Worm (Caenorhabditis elegans) whole organism, late embryonic: ENCODE results near the gene smoc-1.

Source experiments
- C08G9.2 ChIP-seq: sonication (generic microtip); optimal IDR thresholded peaks from 2 replicates; lab custom pipeline; 2016; ENCODE audit warnings: mild to moderate bottlenecking, missing genetic modification characterization, moderate library complexity, missing compliant biosample characterization
- K09A11.1 ChIP-seq: sonication (generic microtip); optimal IDR thresholded peaks from 2 replicates; lab custom pipeline; 2017; ENCODE audit warnings: antibody characterized with exemption, mild to moderate bottlenecking, missing genetic modification characterization, missing compliant biosample characterization; ENCODE audit not compliant: insufficient read depth
- ahr-1 ChIP-seq: sonication (generic microtip); optimal IDR thresholded peaks from 2 replicates; lab custom pipeline; 2016; ENCODE audit warnings: missing genetic modification characterization, missing compliant biosample characterization
- ceh-18 ChIP-seq: sonication (generic microtip); optimal IDR thresholded peaks from 2 replicates; lab custom pipeline; 2016; ENCODE audit warnings: missing genetic modification characterization, missing compliant biosample characterization
- ceh-2 ChIP-seq: sonication (generic microtip); optimal IDR thresholded peaks from 2 replicates; lab custom pipeline; 2016; ENCODE audit warnings: missing genotype, missing genetic modification characterization, missing compliant biosample characterization
- ceh-24 ChIP-seq: sonication (generic microtip); optimal IDR thresholded peaks from 2 replicates; lab custom pipeline; 2016; ENCODE audit warnings: mild to moderate bottlenecking, missing genetic modification characterization, missing compliant biosample characterization
- ceh-31 ChIP-seq: sonication (generic microtip); optimal IDR thresholded peaks from 2 replicates; lab custom pipeline; 2016; ENCODE audit warnings: missing genetic modification characterization, missing compliant biosample characterization
- ceh-34 ChIP-seq: sonication (generic microtip); optimal IDR thresholded peaks from 2 replicates; lab custom pipeline; 2016; ENCODE audit warnings: mild to moderate bottlenecking, missing genetic modification characterization, missing compliant biosample characterization
- ceh-45 ChIP-seq: fragments of 200-800 bp; sonication (Bioruptor generic); IDR thresholded peaks from 2 replicates; pipeline ENCODE4 v1.3.6; 2022; ENCODE audit warnings: missing genetic modification reagents, missing genetic modification characterization, missing compliant biosample characterization
- ceh-48 ChIP-seq: sonication (generic microtip); optimal IDR thresholded peaks from 2 replicates; lab custom pipeline; 2016; ENCODE audit warnings: missing genetic modification characterization, inconsistent platforms, missing compliant biosample characterization
- ceh-6 ChIP-seq: fragments of 200-800 bp; sonication (Bioruptor generic); optimal IDR thresholded peaks from 2 replicates; lab custom pipeline; 2018; ENCODE audit warnings: mild to moderate bottlenecking, missing genetic modification characterization, missing compliant biosample characterization
- ceh-9 ChIP-seq: sonication (generic microtip); optimal IDR thresholded peaks from 2 replicates; lab custom pipeline; 2016; ENCODE audit warnings: mild to moderate bottlenecking, missing genetic modification characterization, inconsistent platforms, missing compliant biosample characterization
- che-1 ChIP-seq: sonication (generic microtip); optimal IDR thresholded peaks from 2 replicates; lab custom pipeline; 2016; ENCODE audit warnings: mild to moderate bottlenecking, missing genetic modification characterization, missing compliant biosample characterization
- dmd-4 ChIP-seq: sonication (generic microtip); optimal IDR thresholded peaks from 2 replicates; lab custom pipeline; 2016; ENCODE audit warnings: borderline replicate concordance, missing genetic modification characterization, missing compliant biosample characterization
- dve-1 ChIP-seq: sonication (generic microtip); optimal IDR thresholded peaks from 2 replicates; lab custom pipeline; 2017; ENCODE audit warnings: antibody characterized with exemption, mild to moderate bottlenecking, missing genetic modification characterization, missing compliant biosample characterization
- elt-4 ChIP-seq: sonication (generic microtip); optimal IDR thresholded peaks from 2 replicates; lab custom pipeline; 2016; ENCODE audit warnings: missing genetic modification characterization, missing compliant biosample characterization
- ets-4 ChIP-seq: sonication (generic microtip); optimal IDR thresholded peaks from 2 replicates; lab custom pipeline; 2016; ENCODE audit warnings: missing genetic modification characterization, missing compliant biosample characterization
- fax-1 ChIP-seq: sonication (generic microtip); optimal IDR thresholded peaks from 2 replicates; lab custom pipeline; 2016; ENCODE audit warnings: missing genotype, missing genetic modification characterization, missing compliant biosample characterization
- fkh-10 ChIP-seq: fragments of 150-350 bp; optimal IDR thresholded peaks from 2 replicates; lab custom pipeline; 2014; ENCODE audit warnings: missing biosample characterization, missing genetic modification reagents, missing genetic modification characterization
- fkh-6 ChIP-seq: sonication (generic microtip); optimal IDR thresholded peaks from 2 replicates; lab custom pipeline; 2016; ENCODE audit warnings: missing genetic modification characterization, missing compliant biosample characterization
- hlh-15 ChIP-seq: sonication (generic microtip); optimal IDR thresholded peaks from 2 replicates; lab custom pipeline; 2016; ENCODE audit warnings: missing genetic modification characterization, missing compliant biosample characterization
- hlh-8 ChIP-seq: sonication (generic microtip); optimal IDR thresholded peaks from 2 replicates; lab custom pipeline; 2016; ENCODE audit warnings: missing genotype, missing genetic modification characterization, missing compliant biosample characterization
- lin-11 ChIP-seq: fragments of 200-800 bp; sonication (Bioruptor generic); optimal IDR thresholded peaks from 2 replicates; lab custom pipeline; 2018; ENCODE audit warnings: mild to moderate bottlenecking, missing genetic modification characterization, missing compliant biosample characterization
- madf-2 ChIP-seq: sonication (generic microtip); optimal IDR thresholded peaks from 2 replicates; lab custom pipeline; 2017; ENCODE audit warnings: missing genetic modification characterization, missing compliant biosample characterization
- mec-3 ChIP-seq: sonication (generic microtip); optimal IDR thresholded peaks from 2 replicates; lab custom pipeline; 2016; ENCODE audit warnings: borderline replicate concordance, missing genetic modification characterization, missing compliant biosample characterization
- nhr-232 ChIP-seq: sonication (generic microtip); optimal IDR thresholded peaks from 2 replicates; lab custom pipeline; 2016; ENCODE audit warnings: missing genetic modification characterization, missing compliant biosample characterization
- npax-4 ChIP-seq: sonication (generic microtip); optimal IDR thresholded peaks from 2 replicates; lab custom pipeline; 2016; ENCODE audit warnings: missing genetic modification characterization, missing compliant biosample characterization
- pag-3 ChIP-seq: sonication (generic microtip); optimal IDR thresholded peaks from 2 replicates; lab custom pipeline; 2016; ENCODE audit warnings: missing compliant biosample characterization, missing genetic modification characterization, borderline replicate concordance
- pax-1 ChIP-seq: fragments of 150-350 bp; optimal IDR thresholded peaks from 2 replicates; lab custom pipeline; 2014; ENCODE audit warnings: missing biosample characterization, missing genetic modification characterization
- pha-2 ChIP-seq: sonication (generic microtip); optimal IDR thresholded peaks from 2 replicates; lab custom pipeline; 2017; ENCODE audit warnings: mild to moderate bottlenecking, missing genetic modification characterization, missing compliant biosample characterization
- pqm-1 ChIP-seq: sonication (generic microtip); optimal IDR thresholded peaks from 2 replicates; lab custom pipeline; 2016; ENCODE audit warnings: missing genetic modification characterization, missing compliant biosample characterization
- sdc-2 ChIP-seq: sonication (generic microtip); optimal IDR thresholded peaks from 2 replicates; lab custom pipeline; 2016; ENCODE audit warnings: missing genotype, missing genetic modification characterization, missing compliant biosample characterization
- sox-2 ChIP-seq: fragments of 200-800 bp; sonication (Bioruptor generic); IDR thresholded peaks from 2 replicates; pipeline ENCODE4 v1.3.6; 2022; ENCODE audit warnings: missing genetic modification reagents, missing genetic modification characterization, missing compliant biosample characterization
- tbx-2 ChIP-seq: sonication (generic microtip); optimal IDR thresholded peaks from 2 replicates; lab custom pipeline; 2016; ENCODE audit warnings: missing genetic modification characterization, missing compliant biosample characterization
- unc-3 ChIP-seq, 2 experiments: fragments of 200-800 bp in 1 of 2; sonication (Bioruptor generic) in 1 of 2; sonication (generic microtip) in 1 of 2; conservative IDR thresholded peaks in 1 of 2; optimal IDR thresholded peaks in 1 of 2; 2 replicates each; pipeline versions ENCODE4 v1.3.6 to Lab custom; 2016 to 2022; ENCODE audit warnings: missing compliant biosample characterization in 2 of 2, missing genetic modification characterization in 2 of 2, missing genetic modification reagents in 1 of 2
- unc-42 ChIP-seq: sonication (generic microtip); optimal IDR thresholded peaks from 2 replicates; lab custom pipeline; 2016; ENCODE audit warnings: missing genotype, missing genetic modification characterization, missing compliant biosample characterization
- unc-55 ChIP-seq: sonication (generic microtip); optimal IDR thresholded peaks from 2 replicates; lab custom pipeline; 2017; ENCODE audit warnings: missing biosample characterization, missing genetic modification reagents, missing genetic modification characterization
- zip-5 ChIP-seq: sonication (generic microtip); optimal IDR thresholded peaks from 2 replicates; lab custom pipeline; 2016; ENCODE audit warnings: missing genetic modification characterization, missing compliant biosample characterization
- ztf-16 ChIP-seq: sonication (generic microtip); optimal IDR thresholded peaks from 2 replicates; lab custom pipeline; 2017; ENCODE audit warnings: missing genetic modification characterization, missing compliant biosample characterization

The smoc-1 gene

DNA sequence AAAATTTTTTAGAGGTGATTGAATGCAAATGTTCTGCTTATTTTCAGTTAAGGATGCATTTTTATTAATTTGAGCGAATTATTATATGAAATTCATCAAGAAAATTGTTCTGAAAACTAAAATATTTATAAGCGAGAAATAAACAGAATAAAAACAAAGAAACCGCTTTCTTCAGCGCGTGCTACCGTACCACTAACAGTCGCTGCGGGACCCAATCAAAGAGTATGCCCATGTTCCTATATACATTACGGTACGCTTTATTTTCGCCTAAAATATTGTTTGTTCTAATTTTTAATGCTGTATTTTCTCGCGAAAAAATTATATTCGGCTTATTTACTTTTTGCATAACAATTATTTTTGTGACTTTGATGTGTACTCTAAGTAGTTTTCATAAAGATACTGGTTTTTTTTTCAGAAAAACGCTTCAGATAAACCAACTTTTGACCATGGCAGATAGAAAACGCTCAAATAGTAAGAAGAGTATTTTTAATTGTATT lies 30.3 kb downstream of the smoc-1 start, which contains the start of gene F55A11.8:
TSS of gene F55A11.8 (plus strand) at position 447 of the 497 bp plus-strand sequence.
- TF ChIP-seq C08G9.2 (tag; lab: Kevin White, UChicago) (no peak), ceh-48 (tag; lab: Kevin White, UChicago) (no peak), K09A11.1 (tag; lab: Kevin White, UChicago) (no peak), dmd-4 (no peak), elt-4 (no peak), mec-3 (tag; lab: Kevin White, UChicago) (no peak), pax-1 (no peak), pag-3 (tag; lab: Kevin White, UChicago) (no peak), ceh-2 (tag; lab: Kevin White, UChicago) (no peak), ceh-9 (tag; lab: Kevin White, UChicago) (no peak), hlh-15 (tag; lab: Kevin White, UChicago) (no peak), fax-1 (tag; lab: Kevin White, UChicago) (no peak), pqm-1 (tag; lab: Kevin White, UChicago) (no peak), pha-2 (tag; lab: Kevin White, UChicago) (no peak), lin-11 (tag; lab: Kevin White, UChicago) (no peak), nhr-232 (tag; lab: Kevin White, UChicago) (no peak), ceh-18 (tag; lab: Kevin White, UChicago) (no peak), fkh-10 (GFP tag; lab: Kevin White, UChicago) (no peak)

ce11 chrV:11789474-11789873 lies 32.0 kb downstream of the smoc-1 start, which contains the start of gene D2023.1:
Gene D2023.1, plus strand, starts transcription at chrV:11789550.
- TF ChIP-seq ceh-24 (tag; lab: Kevin White, UChicago), result no peak

- TF ChIP-seq fkh-6 (tag; lab: Kevin White, UChicago), result no peak
Observed at ce11 chrV:11794172-11794571, 36.7 kb downstream of the smoc-1 start.

ce11 chrV:11795352-11795751 lies 37.9 kb downstream of the smoc-1 start:
- TF ChIP-seq ceh-48 (tag; lab: Kevin White, UChicago) (no peak), sdc-2 (no peak), ceh-2 (tag; lab: Kevin White, UChicago) (no peak), unc-55 (GFP tag; lab: Kevin White, UChicago) (no peak), tbx-2 (no peak), ceh-6 (GFP tag; lab: Kevin White, UChicago) (no peak), ceh-34 (tag; lab: Kevin White, UChicago) (no peak), ceh-9 (tag; lab: Kevin White, UChicago) (no peak), dve-1 (no peak), C08G9.2 (tag; lab: Kevin White, UChicago) (no peak), unc-42 (no peak), che-1 (tag; lab: Kevin White, UChicago) (no peak), sox-2 (GFP tag; lab: Robert Waterston, UW) (no peak), ceh-24 (tag; lab: Kevin White, UChicago) (no peak)

DNA sequence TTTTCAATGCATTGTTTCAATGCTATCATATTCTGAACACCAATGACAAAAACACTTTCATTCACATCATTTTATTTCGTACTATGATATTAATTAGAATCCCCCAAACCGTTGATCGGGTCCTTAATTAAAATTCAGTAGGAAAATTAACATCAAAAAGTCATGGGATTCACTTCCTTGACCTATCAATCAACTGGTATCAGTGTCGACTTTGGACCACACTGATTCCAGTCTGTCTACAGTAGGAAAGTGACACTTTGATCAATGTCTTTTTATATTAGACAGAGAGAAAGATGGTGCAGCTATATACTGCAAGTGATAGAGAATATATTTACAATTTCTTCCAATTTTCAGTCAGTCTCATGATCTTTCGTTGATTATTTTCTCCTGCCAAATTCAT lies 38.9 kb downstream of the smoc-1 start:
- TF ChIP-seq hlh-8 (tag; lab: Kevin White, UChicago) (no peak), zip-5 (tag; lab: Kevin White, UChicago) (no peak), ceh-45 (no peak), ahr-1 (tag; lab: Kevin White, UChicago) (no peak), ztf-16 (tag; lab: Kevin White, UChicago) (no peak), ceh-34 (tag; lab: Kevin White, UChicago) (no peak), madf-2 (tag; lab: Kevin White, UChicago) (no peak), ets-4 (tag; lab: Kevin White, UChicago) (no peak), K09A11.1 (tag; lab: Kevin White, UChicago) (no peak), unc-3 (GFP tag; conservative IDR thresholded peaks at IDR 0.05; lab: Robert Waterston, UW) (no peak), unc-3 (tag; optimal IDR thresholded peaks at IDR 0.05; lab: Kevin White, UChicago) (no peak), ceh-31 (tag; lab: Kevin White, UChicago) (no peak), fax-1 (tag; lab: Kevin White, UChicago) (no peak), npax-4 (tag; lab: Kevin White, UChicago) (no peak)
